Fruit fly (Drosophila melanogaster): ENCODE data around the gene CG3078.

CG3078 gene

DNA sequence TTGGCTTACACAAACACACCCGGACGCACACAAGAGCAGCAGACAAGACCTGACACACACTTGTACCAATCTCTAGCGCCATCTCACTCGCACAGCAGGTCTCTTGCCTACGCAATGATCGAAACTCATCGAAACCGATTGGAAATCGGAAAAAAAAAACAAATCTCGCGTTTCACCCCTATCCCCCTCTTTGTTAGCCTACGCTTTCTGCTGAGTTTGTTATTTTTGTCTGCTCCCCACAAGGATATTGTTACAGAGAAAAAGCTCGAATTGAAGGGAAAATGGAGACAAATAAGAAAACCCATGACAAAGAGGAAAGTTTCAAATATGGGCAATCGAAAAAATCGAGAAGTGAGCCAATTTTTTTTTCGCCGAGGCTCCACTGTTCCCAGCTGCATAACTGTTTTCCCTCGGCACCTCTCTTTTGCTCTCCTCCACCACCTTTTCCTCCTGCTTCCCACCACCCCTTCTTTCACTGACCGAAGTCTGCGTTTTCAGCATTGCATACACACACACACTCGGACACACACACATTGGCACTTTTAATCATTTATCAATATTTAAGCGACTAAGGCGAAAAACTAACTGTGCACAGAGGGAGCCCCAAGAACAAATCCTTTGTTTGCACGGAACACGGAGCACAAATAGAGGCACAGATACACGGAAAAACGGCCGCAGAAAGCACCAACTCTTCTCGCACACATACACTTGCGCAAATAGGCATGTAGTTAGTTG, 10.3 kb upstream of the CG3078 start:
- TF ChIP-seq fd96Ca (GFP tag; IDR thresholded peaks at IDR 0.05), result peak; percentile 64; the same call in 2 of the 3 replicates
- peak; percentile 49; the same call in 2 of the 3 replicates for TF ChIP-seq CG4496 (GFP tag; IDR thresholded peaks at IDR 0.05)
- peak; percentile 29; the same call in 1 of the 2 replicates for TF ChIP-seq rn (GFP tag; IDR thresholded peaks at IDR 0.05)
- peak; percentile 50 for TF ChIP-seq Ets98B (GFP tag; IDR thresholded peaks at IDR 0.05)
- no peak for TF ChIP-seq CG10348 (GFP tag; IDR thresholded peaks at IDR 0.05)
- TF ChIP-seq CG32121 (GFP tag; IDR thresholded peaks at IDR 0.05), result peak; percentile 64
- TF ChIP-seq CG15710 (tag; optimal IDR thresholded peaks at IDR 0.05), result peak; percentile 47
- peak; percentile 28 for TF ChIP-seq CG8301 (tag; optimal IDR thresholded peaks at IDR 0.05)
- TF ChIP-seq D1 (tag; optimal IDR thresholded peaks at IDR 0.05), result no peak
- TF ChIP-seq gl (tag; optimal IDR thresholded peaks at IDR 0.05), result no peak
- TF ChIP-seq Pif1A (GFP tag; optimal IDR thresholded peaks at IDR 0.05), result peak; percentile 34
- peak; percentile 14 for TF ChIP-seq CG9948 (tag; optimal IDR thresholded peaks at IDR 0.05)
- TF ChIP-seq EcR (GFP tag; optimal IDR thresholded peaks at IDR 0.05), result no peak
- no peak for TF ChIP-seq CG34367 (tag; optimal IDR thresholded peaks at IDR 0.05)
- peak; percentile 22 for TF ChIP-seq Snoo (tag; optimal IDR thresholded peaks at IDR 0.05)
- TF ChIP-seq CG12605 (GFP tag; IDR thresholded peaks at IDR 0.05), result no peak
- no peak for TF ChIP-seq CG13204 (GFP tag; optimal IDR thresholded peaks at IDR 0.05)
- peak; percentile 24 for TF ChIP-seq CG17806 (tag; optimal IDR thresholded peaks at IDR 0.05)
- TF ChIP-seq CG14655 (GFP tag; optimal IDR thresholded peaks at IDR 0.05), result no peak
- peak; percentile 53 for TF ChIP-seq CG8159 (tag; optimal IDR thresholded peaks at IDR 0.05)
- TF ChIP-seq Pif1B (GFP tag; optimal IDR thresholded peaks at IDR 0.05), result no peak

DNA sequence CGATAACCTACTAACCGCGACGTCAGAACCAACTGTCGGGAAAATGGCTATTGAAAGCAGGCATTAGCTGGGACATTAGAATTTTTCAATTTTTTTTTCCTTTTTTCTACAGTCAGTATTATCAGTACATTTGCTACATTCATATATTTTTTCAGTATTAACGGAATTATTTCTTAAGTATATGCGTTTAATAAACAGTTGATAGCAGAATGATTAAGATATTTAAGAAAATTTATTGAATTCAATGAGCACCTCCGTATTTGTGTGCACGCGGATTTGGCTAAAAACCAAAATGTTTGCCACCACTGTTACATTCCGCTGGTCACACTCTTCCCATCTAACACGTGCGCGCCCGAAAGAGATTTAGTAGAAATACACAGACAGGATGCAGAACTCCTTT, 2.8 kb upstream of the CG3078 start, which contains the start of the genes temp and CG3071:
Gene temp, minus strand, starts transcription at position 5 of the 400 bp plus-strand sequence.
Gene CG3071, plus strand, starts transcription at position 327 of the 400 bp plus-strand sequence.
- peak; percentile 10 for TF ChIP-seq CG8301 (tag; optimal IDR thresholded peaks at IDR 0.05)
- TF ChIP-seq Pif1A (GFP tag; optimal IDR thresholded peaks at IDR 0.05), result peak; percentile 26
- TF ChIP-seq EcR (GFP tag; optimal IDR thresholded peaks at IDR 0.05), result no peak
- TF ChIP-seq CG8159 (tag; optimal IDR thresholded peaks at IDR 0.05), result peak; percentile 53
- TF ChIP-seq Pif1B (GFP tag; optimal IDR thresholded peaks at IDR 0.05), result no peak
- TF ChIP-seq Snoo (tag; optimal IDR thresholded peaks at IDR 0.05), result peak; percentile 21
- peak; percentile 56 for TF ChIP-seq CG15710 (tag; optimal IDR thresholded peaks at IDR 0.05)
- TF ChIP-seq CG9948 (tag; optimal IDR thresholded peaks at IDR 0.05), result peak; percentile 28
- peak; percentile 12 for TF ChIP-seq CG17806 (tag; optimal IDR thresholded peaks at IDR 0.05)

DNA sequence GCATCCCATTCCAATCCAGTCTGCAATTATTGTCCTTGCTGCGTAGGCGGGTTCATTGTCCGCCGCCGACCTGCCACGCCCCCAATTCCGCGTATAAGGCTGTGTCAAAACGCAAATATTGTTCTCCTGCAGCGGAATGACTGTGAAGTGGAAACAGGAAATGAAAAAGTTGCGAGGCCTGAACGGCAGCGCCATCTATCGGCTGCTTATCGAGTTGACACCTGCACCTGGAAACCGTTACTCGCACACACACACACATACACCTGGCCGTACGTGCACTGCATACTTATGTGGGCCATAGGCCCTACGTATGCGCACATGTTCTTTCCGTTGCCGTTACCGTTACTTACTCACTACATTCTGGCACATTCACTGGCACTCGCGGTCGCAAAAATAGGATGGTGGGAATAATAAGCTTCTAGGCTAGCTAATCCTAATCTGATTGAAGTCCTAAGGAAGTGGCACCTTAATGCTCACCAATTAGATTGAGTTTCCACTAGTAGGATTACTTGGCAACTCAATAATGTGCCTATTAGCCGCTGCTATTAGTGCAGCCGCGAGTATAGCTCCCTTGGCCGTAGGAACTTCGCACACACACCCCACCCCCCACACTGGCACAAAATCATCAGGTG, 945 bp downstream of the CG3078 start:
- TF ChIP-seq fd96Ca (GFP tag; IDR thresholded peaks at IDR 0.05) (peak; percentile 58; the same call in 1 of the 3 replicates), Pif1A (GFP tag; optimal IDR thresholded peaks at IDR 0.05) (no peak), EcR (GFP tag; optimal IDR thresholded peaks at IDR 0.05) (no peak), rn (GFP tag; IDR thresholded peaks at IDR 0.05) (no peak), CG17806 (tag; optimal IDR thresholded peaks at IDR 0.05) (peak; percentile 25), CG15710 (tag; optimal IDR thresholded peaks at IDR 0.05) (peak; percentile 19), CG4496 (GFP tag; IDR thresholded peaks at IDR 0.05) (peak; percentile 54; the same call in 2 of the 3 replicates), Pif1B (GFP tag; optimal IDR thresholded peaks at IDR 0.05) (no peak), gl (tag; optimal IDR thresholded peaks at IDR 0.05) (no peak), CG9948 (tag; optimal IDR thresholded peaks at IDR 0.05) (peak; percentile 6), CG12605 (GFP tag; IDR thresholded peaks at IDR 0.05) (no peak), Snoo (tag; optimal IDR thresholded peaks at IDR 0.05) (no peak), CG14655 (GFP tag; optimal IDR thresholded peaks at IDR 0.05) (no peak), CG32121 (GFP tag; IDR thresholded peaks at IDR 0.05) (peak; percentile 41; the same call in 1 of the 2 replicates), D1 (tag; optimal IDR thresholded peaks at IDR 0.05) (no peak), CG13204 (GFP tag; optimal IDR thresholded peaks at IDR 0.05) (no peak), CG10348 (GFP tag; IDR thresholded peaks at IDR 0.05) (no peak), CG34367 (tag; optimal IDR thresholded peaks at IDR 0.05) (no peak), Ets98B (GFP tag; IDR thresholded peaks at IDR 0.05) (no peak), CG8301 (tag; optimal IDR thresholded peaks at IDR 0.05) (peak; percentile 27), CG8159 (tag; optimal IDR thresholded peaks at IDR 0.05) (peak; percentile 39)

DNA sequence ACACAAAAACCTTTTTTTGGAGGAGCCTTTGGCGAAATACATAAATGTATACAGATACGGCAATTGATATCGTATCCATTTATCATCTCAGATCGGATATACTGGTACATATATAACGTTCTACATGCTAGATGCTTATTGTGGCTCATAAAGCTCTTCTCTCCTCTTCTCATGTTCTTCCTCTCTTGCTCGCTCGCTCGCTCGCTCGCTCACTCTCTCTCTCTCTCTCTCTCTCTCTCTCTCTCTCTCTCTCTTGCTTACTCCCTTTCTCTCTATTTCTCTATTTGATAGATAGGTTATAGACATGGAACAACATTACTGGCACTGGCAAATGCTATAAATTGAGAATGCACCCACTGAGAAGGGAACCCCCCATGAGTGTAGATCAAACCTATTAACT, 4.6 kb downstream of the CG3078 start:
- TF ChIP-seq gl (tag; optimal IDR thresholded peaks at IDR 0.05) (no peak), D1 (tag; optimal IDR thresholded peaks at IDR 0.05) (no peak), Pif1B (GFP tag; optimal IDR thresholded peaks at IDR 0.05) (no peak), Ets98B (GFP tag; IDR thresholded peaks at IDR 0.05) (peak; percentile 22; the same call in 1 of the 2 replicates), CG8159 (tag; optimal IDR thresholded peaks at IDR 0.05) (no peak), CG13204 (GFP tag; optimal IDR thresholded peaks at IDR 0.05) (no peak), fd96Ca (GFP tag; IDR thresholded peaks at IDR 0.05) (no peak), Pif1A (GFP tag; optimal IDR thresholded peaks at IDR 0.05) (no peak), rn (GFP tag; IDR thresholded peaks at IDR 0.05) (no peak), EcR (GFP tag; optimal IDR thresholded peaks at IDR 0.05) (peak; percentile 68)

DNA sequence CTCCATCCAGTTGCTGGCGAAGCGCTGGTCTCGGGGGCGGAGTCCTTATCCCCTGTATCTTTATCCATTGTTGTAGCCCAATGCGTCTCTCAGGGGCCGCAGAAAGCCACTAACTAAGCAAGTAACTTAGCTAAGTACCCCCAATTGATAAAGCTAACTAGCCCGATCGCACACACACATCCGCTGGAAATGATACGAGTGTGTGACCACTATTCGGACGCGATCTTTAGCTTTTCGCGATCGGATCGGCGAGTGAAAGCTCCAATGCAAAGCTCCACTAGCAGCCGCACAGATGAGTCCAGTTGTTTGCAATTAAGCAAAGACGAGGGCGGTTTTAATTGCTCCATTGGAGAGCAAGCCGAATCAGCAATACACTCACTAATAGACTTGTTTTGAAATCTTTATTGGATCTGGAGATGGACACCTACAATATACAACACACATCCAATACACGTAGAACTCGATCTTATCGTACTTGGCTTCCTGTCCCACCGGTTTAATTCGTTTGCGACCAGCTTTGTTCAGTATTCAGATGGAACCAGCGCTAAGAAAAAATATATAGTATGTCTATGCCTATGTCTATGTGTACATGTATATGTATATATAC, 5.5 kb downstream of the CG3078 start, which contains the start of gene CG3091:
Gene CG3091, minus strand, starts transcription at position 178 of the 607 bp plus-strand sequence.
- TF ChIP-seq fd96Ca (GFP tag; IDR thresholded peaks at IDR 0.05) (peak; percentile 70; the same call in 2 of the 3 replicates), gl (tag; optimal IDR thresholded peaks at IDR 0.05) (no peak), CG8301 (tag; optimal IDR thresholded peaks at IDR 0.05) (no peak), rn (GFP tag; IDR thresholded peaks at IDR 0.05) (no peak), CG12605 (GFP tag; IDR thresholded peaks at IDR 0.05) (no peak), CG4496 (GFP tag; IDR thresholded peaks at IDR 0.05) (peak; percentile 55; the same call in 1 of the 3 replicates), CG32121 (GFP tag; IDR thresholded peaks at IDR 0.05) (peak; percentile 75), Ets98B (GFP tag; IDR thresholded peaks at IDR 0.05) (peak; percentile 73), CG13204 (GFP tag; optimal IDR thresholded peaks at IDR 0.05) (no peak), CG14655 (GFP tag; optimal IDR thresholded peaks at IDR 0.05) (no peak), CG34367 (tag; optimal IDR thresholded peaks at IDR 0.05) (no peak), CG9948 (tag; optimal IDR thresholded peaks at IDR 0.05) (no peak)
